Worm (Caenorhabditis elegans) whole organism, early embryonic: ENCODE data around the gene tald-1.

Source experiments
- ama-1 ChIP-seq: fragments of 150-350 bp; optimal IDR thresholded peaks from 2 replicates; lab custom pipeline; 2014
- tbx-11 ChIP-seq: fragments of 200-800 bp; sonication (Bioruptor generic); IDR thresholded peaks from 2 replicates; pipeline ENCODE4 v1.3.6; 2022; ENCODE audit warnings: missing genetic modification characterization, missing compliant biosample characterization

ce11 chrIV:4399418-4400136 is 13.1 kb downstream of the tald-1 start:
- TF ChIP-seq ama-1 (lab: Kevin White, UChicago), result no peak
- no peak for TF ChIP-seq tbx-11 (GFP tag; lab: Robert Waterston, UW)
